Fruit fly (Drosophila melanogaster) ovary, adult (tissue): ENCODE results near the gene FER.

Experiments
- CG17801 ChIP-seq: fragments of 200-800 bp; optimal IDR thresholded peaks from 2 replicates; lab custom pipeline; 2019; ENCODE audit warnings: missing biosample characterization, mild to moderate bottlenecking, missing genetic modification characterization, moderate library complexity; ENCODE audit not compliant: partially characterized antibody

FER gene

dm6 chr3R:9328411-9328810 is 65.9 kb downstream of the FER start, which contains the start of gene CG8861:
CG8861 (minus strand) TSS chr3R:9328511.
- TF ChIP-seq CG17801 (GFP tag; lab: Kevin White, UChicago): no peak

- TF ChIP-seq CG17801 (GFP tag; lab: Kevin White, UChicago): no peak
Observed at dm6 chr3R:9321470-9321869, 72.9 kb downstream of the FER start, which contains the start of gene HP1e. HP1e (plus strand) TSS chr3R:9321770.
